Worm (Caenorhabditis elegans) whole organism, L4/young adult: ENCODE results near the gene T16G1.18.

Source experiments
- dao-5 ChIP-seq: sonication (generic microtip); optimal IDR thresholded peaks from 2 replicates; lab custom pipeline; 2016; ENCODE audit warnings: missing genotype, missing genetic modification characterization, moderate library complexity, missing compliant biosample characterization
- him-1 ChIP-seq: sonication (generic microtip); optimal IDR thresholded peaks from 2 replicates; lab custom pipeline; 2016; ENCODE audit warnings: missing genotype, missing genetic modification reagents, missing genetic modification characterization, missing compliant biosample characterization

DNA sequence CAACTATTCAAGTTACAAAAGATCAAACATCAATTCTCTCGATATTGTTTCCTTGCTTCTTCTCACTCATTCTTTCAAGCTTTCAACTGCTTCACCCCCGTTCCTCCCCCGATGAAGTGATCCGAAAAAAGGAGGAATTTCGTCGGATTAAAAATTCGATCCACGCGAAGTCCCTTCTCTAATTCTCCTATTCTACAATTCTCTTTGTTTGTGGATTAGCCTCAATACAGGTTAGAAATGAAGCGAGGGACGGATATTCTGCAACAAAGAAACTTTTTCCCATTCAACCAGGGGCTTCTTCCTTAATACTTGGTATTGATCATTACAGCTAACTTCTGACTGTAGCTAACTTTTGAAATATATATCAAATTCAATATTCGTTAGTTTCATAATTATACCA, 6.3 kb upstream of the T16G1.18 start, which contains the start of gene grl-2:
- TF ChIP-seq dao-5 (tag; lab: Kevin White, UChicago) (no peak), him-1 (tag; lab: Kevin White, UChicago) (no peak)
